Worm (Caenorhabditis elegans) whole organism, L4 larva: ENCODE measurements around the gene H12I13.6.

Experiments used
- D1046.2 ChIP-seq: fragments of 200-800 bp; sonication (Bioruptor generic); IDR thresholded peaks from 2 replicates; pipeline ENCODE4 v1.3.6; 2022; ENCODE audit warnings: missing genetic modification characterization, missing compliant biosample characterization
- F44E2.7 ChIP-seq: fragments of 200-800 bp; sonication (Bioruptor generic); IDR thresholded peaks from 2 replicates; pipeline ENCODE4 v2.1.2; 2022; ENCODE audit warnings: missing genetic modification characterization, missing compliant biosample characterization
- F49E8.2 ChIP-seq: sonication (generic microtip); optimal IDR thresholded peaks from 2 replicates; lab custom pipeline; 2016; ENCODE audit warnings: missing compliant biosample characterization, mild to moderate bottlenecking, missing genetic modification characterization, borderline replicate concordance
- T26A8.4 ChIP-seq: fragments of 200-800 bp; sonication (Bioruptor generic); IDR thresholded peaks from 2 replicates; pipeline ENCODE4 v1.3.6; 2022; ENCODE audit warnings: missing genetic modification characterization, missing compliant biosample characterization
- Y105C5A.15 ChIP-seq: fragments of 200-800 bp; sonication (Bioruptor generic); IDR thresholded peaks from 2 replicates; pipeline ENCODE4 v1.3.6; 2022; ENCODE audit warnings: missing genetic modification characterization, missing compliant biosample characterization
- Y48G9A.11 ChIP-seq: fragments of 200-800 bp; sonication (Bioruptor generic); IDR thresholded peaks from 2 replicates; pipeline ENCODE4 v1.3.6; 2022; ENCODE audit warnings: missing genetic modification reagents, missing genetic modification characterization, missing compliant biosample characterization
- Y5F2A.4 ChIP-seq: fragments of 200-800 bp; sonication (Bioruptor generic); optimal IDR thresholded peaks from 2 replicates; lab custom pipeline; 2018; ENCODE audit warnings: mild to moderate bottlenecking, missing genetic modification characterization, missing compliant biosample characterization
- arid-1 ChIP-seq: fragments of 200-800 bp; sonication (Bioruptor generic); conservative IDR thresholded peaks from 2 replicates; pipeline ENCODE4 v1.3.6; 2022; ENCODE audit warnings: missing genetic modification reagents, missing genetic modification characterization, missing compliant biosample characterization
- ceh-20 ChIP-seq: fragments of 200-800 bp; sonication (Bioruptor generic); IDR thresholded peaks from 2 replicates; pipeline ENCODE4 v1.3.6; 2022; ENCODE audit warnings: missing genetic modification reagents, missing genetic modification characterization, missing compliant biosample characterization
- ceh-32 ChIP-seq: sonication (generic microtip); optimal IDR thresholded peaks from 2 replicates; lab custom pipeline; 2016; ENCODE audit warnings: mild to moderate bottlenecking, missing genetic modification characterization, missing compliant biosample characterization; ENCODE audit not compliant: poor library complexity
- cey-2 ChIP-seq: sonication (generic microtip); optimal IDR thresholded peaks from 3 replicates; lab custom pipeline; 2017; ENCODE audit warnings: missing genetic modification characterization, mild to moderate bottlenecking, missing compliant biosample characterization, antibody characterized with exemption, borderline replicate concordance; ENCODE audit not compliant: insufficient read depth
- dmd-6 ChIP-seq: fragments of 200-800 bp; sonication (Bioruptor generic); IDR thresholded peaks from 2 replicates; pipeline ENCODE4 v1.3.6; 2022; ENCODE audit warnings: missing genetic modification reagents, missing genetic modification characterization, missing compliant biosample characterization
- dmd-9 ChIP-seq: fragments of 200-800 bp; sonication (Bioruptor generic); IDR thresholded peaks from 2 replicates; pipeline ENCODE4 v1.3.6; 2022; ENCODE audit warnings: missing genetic modification reagents, missing genetic modification characterization, missing compliant biosample characterization
- dpl-1 ChIP-seq: fragments of 150-350 bp; optimal IDR thresholded peaks from 2 replicates; lab custom pipeline; 2014; ENCODE audit warnings: missing biosample characterization, missing genetic modification reagents, missing genetic modification characterization
- egl-27 ChIP-seq: sonication (generic microtip); optimal IDR thresholded peaks from 3 replicates; lab custom pipeline; 2017; ENCODE audit warnings: missing biosample characterization, missing genetic modification reagents, missing genetic modification characterization
- fos-1 ChIP-seq: fragments of 150-350 bp; optimal IDR thresholded peaks from 2 replicates; lab custom pipeline; 2014; ENCODE audit warnings: missing biosample characterization, missing genetic modification characterization
- gei-8 ChIP-seq: fragments of 200-800 bp; sonication (Bioruptor generic); optimal IDR thresholded peaks from 2 replicates; lab custom pipeline; 2018; ENCODE audit warnings: mild to moderate bottlenecking, missing genetic modification characterization, missing compliant biosample characterization
- hif-1 ChIP-seq, 2 experiments: sonication (generic microtip); optimal IDR thresholded peaks; 2 replicates each; lab custom pipeline; 2016 to 2017; ENCODE audit warnings: missing compliant biosample characterization in 2 of 2, missing genetic modification characterization in 2 of 2, missing genetic modification reagents in 2 of 2, missing genotype in 2 of 2, mild to moderate bottlenecking in 1 of 2
- lim-7 ChIP-seq: fragments of 200-800 bp; sonication (Bioruptor generic); IDR thresholded peaks from 2 replicates; pipeline ENCODE4 v1.3.6; 2022; ENCODE audit warnings: missing genetic modification characterization, missing compliant biosample characterization
- lin-29 ChIP-seq: fragments of 200-800 bp; sonication (Bioruptor generic); IDR thresholded peaks from 2 replicates; pipeline ENCODE4 v1.3.6; 2022; ENCODE audit warnings: missing genetic modification reagents, missing genetic modification characterization, missing compliant biosample characterization
- lir-3 ChIP-seq: sonication (generic microtip); optimal IDR thresholded peaks from 2 replicates; lab custom pipeline; 2016; ENCODE audit warnings: mild to moderate bottlenecking, missing genetic modification characterization, missing compliant biosample characterization
- madf-5 ChIP-seq, 2 experiments: fragments of 200-800 bp; sonication (Bioruptor generic); IDR thresholded peaks; 2 replicates each; pipeline ENCODE4 v1.3.6; 2022; ENCODE audit warnings: missing compliant biosample characterization in 2 of 2, missing genetic modification characterization in 2 of 2
- madf-9 ChIP-seq: fragments of 200-800 bp; sonication (Bioruptor generic); conservative IDR thresholded peaks from 2 replicates; pipeline ENCODE4 v1.3.6; 2022; ENCODE audit warnings: missing genetic modification reagents, missing genetic modification characterization, missing compliant biosample characterization
- mep-1 ChIP-seq: fragments of 150-350 bp; sonication (generic microtip); optimal IDR thresholded peaks from 3 replicates; lab custom pipeline; 2014; ENCODE audit warnings: missing biosample characterization, missing genetic modification characterization
- mxl-2 ChIP-seq: fragments of 200-800 bp; sonication (Bioruptor generic); conservative IDR thresholded peaks from 2 replicates; pipeline ENCODE4 v1.3.6; 2022; ENCODE audit warnings: missing genetic modification reagents, missing genetic modification characterization, missing compliant biosample characterization
- mxl-3 ChIP-seq: fragments of 200-800 bp; sonication (Bioruptor generic); optimal IDR thresholded peaks from 2 replicates; lab custom pipeline; 2018; ENCODE audit warnings: mild to moderate bottlenecking, missing genetic modification characterization, missing compliant biosample characterization
- nhr-102 ChIP-seq: sonication (generic microtip); optimal IDR thresholded peaks from 2 replicates; lab custom pipeline; 2016; ENCODE audit warnings: mild to moderate bottlenecking, missing genetic modification characterization, moderate library complexity, missing compliant biosample characterization
- nhr-28 ChIP-seq: fragments of 150-350 bp; optimal IDR thresholded peaks from 2 replicates; lab custom pipeline; 2014; ENCODE audit warnings: missing biosample characterization, missing genetic modification characterization
- nhr-48 ChIP-seq: sonication (generic microtip); optimal IDR thresholded peaks from 2 replicates; lab custom pipeline; 2016; ENCODE audit warnings: mild to moderate bottlenecking, missing genetic modification characterization, missing compliant biosample characterization
- nhr-6 ChIP-seq: fragments of 150-350 bp; optimal IDR thresholded peaks from 2 replicates; lab custom pipeline; 2014; ENCODE audit warnings: missing biosample characterization, missing genetic modification characterization
- set-16 ChIP-seq: fragments of 200-800 bp; sonication (Bioruptor generic); IDR thresholded peaks from 2 replicates; pipeline ENCODE4 v1.3.6; 2022; ENCODE audit warnings: missing genetic modification reagents, missing genetic modification characterization, missing compliant biosample characterization
- skn-1 ChIP-seq: fragments of 150-350 bp; optimal IDR thresholded peaks from 2 replicates; lab custom pipeline; 2014; ENCODE audit warnings: missing biosample characterization, missing genetic modification characterization
- spr-1 ChIP-seq: sonication (generic microtip); optimal IDR thresholded peaks from 2 replicates; lab custom pipeline; 2016; ENCODE audit warnings: mild to moderate bottlenecking, missing genetic modification characterization, missing compliant biosample characterization
- unc-130 ChIP-seq: sonication (generic microtip); optimal IDR thresholded peaks from 2 replicates; lab custom pipeline; 2016; ENCODE audit warnings: missing genetic modification reagents, missing genetic modification characterization, missing compliant biosample characterization
- unc-62 ChIP-seq, 3 experiments: fragments of 150-350 bp in 1 of 3; sonication (generic microtip); optimal IDR thresholded peaks in 2 of 3; peaks in 1 of 3; 1 replicate in 1 of 3; 2 replicates in 2 of 3; lab custom pipeline; 2014 to 2017; ENCODE audit warnings: missing biosample characterization in 3 of 3, missing genetic modification characterization in 3 of 3, missing genetic modification reagents in 3 of 3, missing genotype in 1 of 3
- zag-1 ChIP-seq: fragments of 150-350 bp; optimal IDR thresholded peaks from 2 replicates; lab custom pipeline; 2014; ENCODE audit warnings: missing biosample characterization, missing genetic modification characterization
- ztf-7 ChIP-seq: fragments of 150-350 bp; optimal IDR thresholded peaks from 2 replicates; lab custom pipeline; 2014; ENCODE audit warnings: missing biosample characterization, missing genetic modification characterization

H12I13.6 gene

ce11 chrII:6097441-6097840 is 19.7 kb downstream of the H12I13.6 start, which contains the start of the genes tpp-2 and rbbp-5 (continued):
- TF ChIP-seq madf-9 (GFP tag; lab: Robert Waterston, UW) (peak; percentile 61; the same call in 1 of the 2 replicates), dpl-1 (GFP tag; lab: Kevin White, UChicago) (peak; percentile 78), madf-5 (GFP tag; IDR thresholded peaks at IDR 0.05; lab: Robert Waterston, UW) (no peak), T26A8.4 (GFP tag; lab: Robert Waterston, UW) (no peak), lir-3 (tag; lab: Kevin White, UChicago) (no peak), spr-1 (peak; percentile 4), lim-7 (GFP tag; lab: Robert Waterston, UW) (no peak), F44E2.7 (no peak), F49E8.2 (tag; lab: Kevin White, UChicago) (peak; percentile 3), nhr-6 (tag; lab: Kevin White, UChicago) (no peak), Y48G9A.11 (peak; percentile 30; the same call in 1 of the 2 replicates), nhr-102 (tag; lab: Kevin White, UChicago) (no peak), unc-130 (GFP tag; lab: Kevin White, UChicago) (peak; percentile 88), Y5F2A.4 (GFP tag; lab: Kevin White, UChicago) (no peak), lin-29 (GFP tag; lab: Robert Waterston, UW) (no peak), cey-2 (tag; lab: Kevin White, UChicago) (no peak), ceh-20 (GFP tag; lab: Robert Waterston, UW) (no peak), dmd-9 (GFP tag; lab: Robert Waterston, UW) (peak; percentile 56; the same call in 1 of the 2 replicates), zag-1 (tag; lab: Kevin White, UChicago) (no peak), nhr-28 (tag; lab: Kevin White, UChicago) (no peak), D1046.2 (GFP tag; lab: Robert Waterston, UW) (no peak), skn-1 (tag; lab: Kevin White, UChicago) (no peak), Y105C5A.15 (GFP tag; lab: Robert Waterston, UW) (no peak), hif-1 (tag; optimal IDR thresholded peaks at IDR 0.05; lab: Kevin White, UChicago) (no peak)
- TF ChIP-seq, all 104 proteins: peak for 13

- TF ChIP-seq dmd-6 (no peak), set-16 (GFP tag; lab: Robert Waterston, UW) (no peak), mxl-3 (GFP tag; lab: Kevin White, UChicago) (no peak), egl-27 (tag; lab: Kevin White, UChicago) (no peak), fos-1 (no peak), mep-1 (no peak), ceh-32 (tag; lab: Kevin White, UChicago) (no peak), ztf-7 (tag; lab: Kevin White, UChicago) (no peak), madf-5 (GFP tag; IDR thresholded peaks at IDR 0.05; lab: Robert Waterston, UW) (no peak), mxl-2 (GFP tag; lab: Robert Waterston, UW) (no peak)
Measured at ce11 chrII:6099500-6099899, 21.8 kb downstream of the H12I13.6 start, which contains the start of gene rgs-3. TSS of gene rgs-3 (plus strand) at chrII:6099800.

- no peak for TF ChIP-seq ceh-20 (GFP tag; lab: Robert Waterston, UW)
- no peak for TF ChIP-seq arid-1 (GFP tag; lab: Robert Waterston, UW)
- no peak for TF ChIP-seq lir-3 (tag; lab: Kevin White, UChicago)
- no peak for TF ChIP-seq nhr-48 (tag; lab: Kevin White, UChicago)
Measured at ce11 chrII:6101475-6101874, 23.8 kb downstream of the H12I13.6 start.

- peak in 1 of 2 experiments; percentile 94 for TF ChIP-seq unc-62 (GFP tag; optimal IDR thresholded peaks at IDR 0.05 in 1 of 2; lab: Kevin White, UChicago)
- no peak for TF ChIP-seq unc-62 (tag; optimal IDR thresholded peaks at IDR 0.05; lab: Kevin White, UChicago)
- TF ChIP-seq gei-8 (GFP tag; lab: Kevin White, UChicago) = no peak
Measured at ce11 chrII:6103986-6104385, 26.3 kb downstream of the H12I13.6 start.
